Comparison of ENCODE assay signal across 4 worm cellular contexts in the genomic region with DNA sequence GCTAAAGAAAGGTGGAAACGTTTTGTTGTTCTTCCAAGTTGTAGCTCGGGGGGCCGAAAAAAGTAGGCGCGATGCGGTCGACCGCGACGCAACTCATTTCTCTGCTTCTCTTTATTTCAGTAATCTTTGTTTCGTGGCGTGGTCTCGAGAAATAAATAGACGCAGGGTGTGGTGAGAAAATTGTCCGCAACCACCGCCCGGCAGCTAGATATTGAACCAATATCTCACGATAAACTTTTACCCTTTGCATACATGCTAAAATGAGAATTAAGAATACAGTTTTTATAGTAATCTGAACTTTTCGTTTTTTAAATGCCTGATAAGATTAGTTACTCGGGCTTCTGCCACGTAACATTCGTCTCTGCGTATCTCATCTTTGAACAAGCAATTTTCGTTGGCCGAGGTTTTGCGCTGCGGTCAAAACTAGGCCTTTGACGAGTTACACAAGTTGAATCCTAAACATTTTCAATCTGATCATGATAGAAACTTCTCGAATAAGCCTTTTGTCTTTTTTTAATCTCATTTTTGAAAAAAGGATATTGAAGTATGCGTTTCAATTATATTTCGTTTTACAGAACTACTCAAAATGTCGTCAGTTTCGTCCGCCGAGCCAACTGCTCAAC.
TF ChIP-seq lines count a peak whose summit lies in the region.

Gene gyf-1 (plus strand): TSS at position 573 of the 623 bp plus-strand sequence.

TF ChIP-seq in whole organism, L1 larva, 84 proteins besides CTCF, POLR2A, EP300 and RAD21 (continued from another document):
- TF ChIP-seq dpl-1 (GFP tag; optimal IDR thresholded peaks at IDR 0.05; lab: Kevin White, UChicago) (peak in 2 of 3 experiments; percentile 5 to 14), nhr-20 (tag; optimal IDR thresholded peaks at IDR 0.05; lab: Kevin White, UChicago) (peak; percentile 46), vab-15 (tag; optimal IDR thresholded peaks at IDR 0.05; lab: Kevin White, UChicago) (peak; percentile 10), mdl-1 (tag; optimal IDR thresholded peaks at IDR 0.05; lab: Kevin White, UChicago) (peak in 1 of 2 experiments; percentile 55), nhr-71 (tag; optimal IDR thresholded peaks at IDR 0.05; lab: Kevin White, UChicago) (peak; percentile 57), ceh-82 (tag; optimal IDR thresholded peaks at IDR 0.05; lab: Kevin White, UChicago) (peak in 1 of 3 experiments; percentile 53), lin-15B (tag; optimal IDR thresholded peaks at IDR 0.05; lab: Kevin White, UChicago) (peak; percentile 58), F16B12.6 (tag; optimal IDR thresholded peaks at IDR 0.05; lab: Kevin White, UChicago) (peak; percentile 23), tbx-2 (tag; optimal IDR thresholded peaks at IDR 0.05; lab: Kevin White, UChicago) (peak; percentile 24), nhr-47 (tag; optimal IDR thresholded peaks at IDR 0.05; lab: Kevin White, UChicago) (peak; percentile 37), nhr-77 (tag; optimal IDR thresholded peaks at IDR 0.05; lab: Kevin White, UChicago) (peak; percentile 8), Y116A8C.19 (tag; optimal IDR thresholded peaks at IDR 0.05; lab: Kevin White, UChicago; ENCODE audit: borderline replicate concordance) (no peak), efl-1 (optimal IDR thresholded peaks at IDR 0.05; lab: Kevin White, UChicago) (peak; percentile 36 to 38), efl-1 (GFP tag; optimal IDR thresholded peaks at IDR 0.05 in 1 of 2; lab: Kevin White, UChicago) (peak; percentile 13 to 29), ces-1 (GFP tag; optimal IDR thresholded peaks at IDR 0.05; lab: Kevin White, UChicago) (no peak), pag-3 (tag; optimal IDR thresholded peaks at IDR 0.05; lab: Kevin White, UChicago; ENCODE audit: borderline replicate concordance, insufficient read depth) (no peak), tlp-1 (tag; optimal IDR thresholded peaks at IDR 0.05; lab: Kevin White, UChicago) (no peak), lin-14 (GFP tag; optimal IDR thresholded peaks at IDR 0.05; lab: Kevin White, UChicago) (peak; percentile 76), snu-23 (GFP tag; optimal IDR thresholded peaks at IDR 0.05; lab: Kevin White, UChicago) (peak; percentile 39), irx-1 (tag; optimal IDR thresholded peaks at IDR 0.05; lab: Kevin White, UChicago) (no peak), lsy-2 (tag; optimal IDR thresholded peaks at IDR 0.05; lab: Kevin White, UChicago) (peak in 1 of 2 experiments; percentile 51)

TF ChIP-seq in whole organism, L2 larva, 48 proteins besides CTCF, POLR2A, EP300 and RAD21 (continued from another document):
- TF ChIP-seq fos-1 (tag; optimal IDR thresholded peaks at IDR 0.05; lab: Kevin White, UChicago) = peak; percentile 44
- peak; percentile 61 for TF ChIP-seq crh-2 (tag; optimal IDR thresholded peaks at IDR 0.05; lab: Kevin White, UChicago)
- TF ChIP-seq lsy-2 (tag; optimal IDR thresholded peaks at IDR 0.05; lab: Kevin White, UChicago) = peak in 1 of 2 experiments; percentile 51

TF ChIP-seq in whole organism, L4 larva, 104 proteins besides CTCF, POLR2A, EP300 and RAD21 (continued from another document):
- peak; percentile 23 for TF ChIP-seq rbr-2 (tag; optimal IDR thresholded peaks at IDR 0.05; lab: Kevin White, UChicago)
- TF ChIP-seq mes-2 (tag; optimal IDR thresholded peaks at IDR 0.05; lab: Kevin White, UChicago; ENCODE audit: poor library complexity, severe bottlenecking) = peak; percentile 53
- peak in 1 of 2 experiments; percentile 7 for TF ChIP-seq mdl-1 (tag; optimal IDR thresholded peaks at IDR 0.05; lab: Kevin White, UChicago)
- no peak for TF ChIP-seq nhr-237 (tag; optimal IDR thresholded peaks at IDR 0.05; lab: Kevin White, UChicago)
- peak; percentile 56; the same call in 1 of the 2 replicates for TF ChIP-seq hmg-1.1 (GFP tag; IDR thresholded peaks at IDR 0.05; lab: Robert Waterston, UW)
- peak; percentile 19 for TF ChIP-seq ama-1 (optimal IDR thresholded peaks at IDR 0.05; lab: Kevin White, UChicago)
- peak; percentile 29; the same call in 1 of the 2 replicates for TF ChIP-seq dmd-6 (GFP tag; IDR thresholded peaks at IDR 0.05; lab: Robert Waterston, UW)
- TF ChIP-seq nhr-11 (tag; optimal IDR thresholded peaks at IDR 0.05; lab: Kevin White, UChicago) = peak; percentile 39
- peak; percentile 31 for TF ChIP-seq nhr-6 (tag; optimal IDR thresholded peaks at IDR 0.05; lab: Kevin White, UChicago)
- peak in 1 of 2 experiments; percentile 33 for TF ChIP-seq unc-62 (GFP tag; optimal IDR thresholded peaks at IDR 0.05 in 1 of 2; lab: Kevin White, UChicago)
- no peak for TF ChIP-seq unc-62 (tag; optimal IDR thresholded peaks at IDR 0.05; lab: Kevin White, UChicago)
- peak; percentile 34; the same call in 1 of the 2 replicates for TF ChIP-seq vab-7 (GFP tag; IDR thresholded peaks at IDR 0.05; lab: Robert Waterston, UW)
- no peak for TF ChIP-seq daf-8 (GFP tag; IDR thresholded peaks at IDR 0.05; lab: Robert Waterston, UW)
- 0 out of 2 replicates have a peak, but pooled peaks have one; percentile 34 for TF ChIP-seq ctbp-1 (GFP tag; IDR thresholded peaks at IDR 0.05; lab: Robert Waterston, UW)
- peak; percentile 65 for TF ChIP-seq aha-1 (tag; lab: Kevin White, UChicago)
- no peak for TF ChIP-seq nhr-77 (tag; optimal IDR thresholded peaks at IDR 0.05; lab: Kevin White, UChicago)

TF ChIP-seq in whole organism, young adult, 124 proteins besides CTCF, POLR2A, EP300 and RAD21 (continued from another document):
- TF ChIP-seq F52B5.7 (tag; optimal IDR thresholded peaks at IDR 0.05; lab: Kevin White, UChicago) = no peak
- TF ChIP-seq attf-5 (GFP tag; optimal IDR thresholded peaks at IDR 0.05; lab: Kevin White, UChicago) = peak; percentile 80
- no peak for TF ChIP-seq ama-1 (optimal IDR thresholded peaks at IDR 0.05; lab: Kevin White, UChicago)
- no peak for TF ChIP-seq ama-1 (GFP tag; optimal IDR thresholded peaks at IDR 0.05; lab: Kevin White, UChicago)
- no peak for TF ChIP-seq F57A8.1 (GFP tag; optimal IDR thresholded peaks at IDR 0.05; lab: Kevin White, UChicago)
- peak; percentile 13; the same call in 1 of the 2 replicates for TF ChIP-seq mcd-1 (GFP tag; IDR thresholded peaks at IDR 0.05; lab: Robert Waterston, UW)
- no peak for TF ChIP-seq F57C9.4 (tag; optimal IDR thresholded peaks at IDR 0.05; lab: Kevin White, UChicago)
- no peak for TF ChIP-seq F33H1.4 (GFP tag; IDR thresholded peaks at IDR 0.05; lab: Robert Waterston, UW)
- no peak for TF ChIP-seq efl-1 (GFP tag; optimal IDR thresholded peaks at IDR 0.05; lab: Kevin White, UChicago)
- TF ChIP-seq snpc-4 (GFP tag; optimal IDR thresholded peaks at IDR 0.05; lab: Kevin White, UChicago) = no peak
- TF ChIP-seq snpc-4 (tag; optimal IDR thresholded peaks at IDR 0.05; lab: Kevin White, UChicago) = no peak
- TF ChIP-seq madf-8 (GFP tag; conservative IDR thresholded peaks at IDR 0.05; lab: Robert Waterston, UW) = no peak
- no peak for TF ChIP-seq F22D6.2 (tag; optimal IDR thresholded peaks at IDR 0.05; lab: Kevin White, UChicago)
- TF ChIP-seq unc-130 (GFP tag; optimal IDR thresholded peaks at IDR 0.05; lab: Kevin White, UChicago) = no peak
- peak in 1 of 3 experiments; percentile 27 for TF ChIP-seq lin-35 (GFP tag; optimal IDR thresholded peaks at IDR 0.05; lab: Kevin White, UChicago)
- TF ChIP-seq him-1 (tag; optimal IDR thresholded peaks at IDR 0.05; lab: Kevin White, UChicago) = no peak
- TF ChIP-seq nhr-27 (tag; optimal IDR thresholded peaks at IDR 0.05; lab: Kevin White, UChicago) = no peak
- TF ChIP-seq madf-10 (tag; optimal IDR thresholded peaks at IDR 0.05; lab: Kevin White, UChicago) = no peak
- TF ChIP-seq cebp-1 (GFP tag; IDR thresholded peaks at IDR 0.05; lab: Robert Waterston, UW) = no peak
- TF ChIP-seq cebp-1 (tag; optimal IDR thresholded peaks at IDR 0.05; lab: Kevin White, UChicago) = no peak
- no peak for TF ChIP-seq B0336.3 (GFP tag; IDR thresholded peaks at IDR 0.05; lab: Robert Waterston, UW)
- no peak for TF ChIP-seq F39B2.1 (GFP tag; IDR thresholded peaks at IDR 0.05; lab: Robert Waterston, UW)
- TF ChIP-seq C17E4.6 (GFP tag; IDR thresholded peaks at IDR 0.05; lab: Robert Waterston, UW) = no peak
- no peak for TF ChIP-seq mes-4 (tag; optimal IDR thresholded peaks at IDR 0.05; lab: Kevin White, UChicago)
- peak; percentile 81 for TF ChIP-seq hmg-1.2 (GFP tag; IDR thresholded peaks at IDR 0.05; lab: Robert Waterston, UW)
- TF ChIP-seq ceh-79 (tag; optimal IDR thresholded peaks at IDR 0.05; lab: Kevin White, UChicago) = no peak
- TF ChIP-seq zfh-2 (GFP tag; conservative IDR thresholded peaks at IDR 0.05; lab: Robert Waterston, UW) = peak; percentile 68; the same call in 1 of the 2 replicates
- peak; percentile 56; the same call in 1 of the 2 replicates for TF ChIP-seq madf-3 (GFP tag; IDR thresholded peaks at IDR 0.05; lab: Robert Waterston, UW)
- no peak for TF ChIP-seq lin-54 (GFP tag; optimal IDR thresholded peaks at IDR 0.05; lab: Kevin White, UChicago)
- TF ChIP-seq dox-1 (GFP tag; IDR thresholded peaks at IDR 0.05; lab: Robert Waterston, UW) = peak; percentile 57; the same call in 1 of the 2 replicates
- TF ChIP-seq nhr-90 (tag; optimal IDR thresholded peaks at IDR 0.05; lab: Kevin White, UChicago) = no peak
- TF ChIP-seq athp-1 (tag; optimal IDR thresholded peaks at IDR 0.05; lab: Kevin White, UChicago) = no peak
- TF ChIP-seq Y79H2A.3 (GFP tag; conservative IDR thresholded peaks at IDR 0.05; lab: Robert Waterston, UW) = no peak
- no peak for TF ChIP-seq Y95B8A.8 (GFP tag; IDR thresholded peaks at IDR 0.05; lab: Robert Waterston, UW)
- no peak for TF ChIP-seq repo-1 (tag; optimal IDR thresholded peaks at IDR 0.05; lab: Kevin White, UChicago)
- no peak for TF ChIP-seq chd-7 (tag; optimal IDR thresholded peaks at IDR 0.05; lab: Kevin White, UChicago)
- TF ChIP-seq nhr-120 (GFP tag; IDR thresholded peaks at IDR 0.05; lab: Robert Waterston, UW) = no peak
- TF ChIP-seq ceh-27 (GFP tag; optimal IDR thresholded peaks at IDR 0.05; lab: Kevin White, UChicago) = peak; percentile 39
- TF ChIP-seq ccch-3 (GFP tag; optimal IDR thresholded peaks at IDR 0.05; lab: Kevin White, UChicago) = no peak
- TF ChIP-seq hlh-26 (GFP tag; conservative IDR thresholded peaks at IDR 0.05; lab: Robert Waterston, UW) = no peak
- TF ChIP-seq aptf-2 (GFP tag; conservative IDR thresholded peaks at IDR 0.05; lab: Robert Waterston, UW) = no peak
- TF ChIP-seq tbp1 (GFP tag; optimal IDR thresholded peaks at IDR 0.05; lab: Kevin White, UChicago) = no peak
- TF ChIP-seq rec-8 (tag; optimal IDR thresholded peaks at IDR 0.05; lab: Kevin White, UChicago) = no peak
- no peak for TF ChIP-seq T26A5.8 (tag; optimal IDR thresholded peaks at IDR 0.05; lab: Kevin White, UChicago)
- no peak for TF ChIP-seq madf-6 (GFP tag; IDR thresholded peaks at IDR 0.05; lab: Robert Waterston, UW)
- TF ChIP-seq xnd-1 (tag; optimal IDR thresholded peaks at IDR 0.05; lab: Kevin White, UChicago) = no peak
- TF ChIP-seq Y53G8AR.9 (GFP tag; conservative IDR thresholded peaks at IDR 0.05; lab: Robert Waterston, UW) = no peak
- no peak for TF ChIP-seq ets-4 (GFP tag; optimal IDR thresholded peaks at IDR 0.05; lab: Kevin White, UChicago)
- TF ChIP-seq tlf-1 (GFP tag; optimal IDR thresholded peaks at IDR 0.05; lab: Kevin White, UChicago) = no peak
- TF ChIP-seq nfya-1 (tag; optimal IDR thresholded peaks at IDR 0.05; lab: Kevin White, UChicago; ENCODE audit: borderline replicate concordance, insufficient read depth) = no peak
- no peak for TF ChIP-seq nhr-179 (tag; optimal IDR thresholded peaks at IDR 0.05; lab: Kevin White, UChicago)
- no peak for TF ChIP-seq ztf-26 (tag; optimal IDR thresholded peaks at IDR 0.05; lab: Kevin White, UChicago)
- TF ChIP-seq let-607 (tag; optimal IDR thresholded peaks at IDR 0.05; lab: Kevin White, UChicago) = peak in 1 of 2 experiments; percentile 34
- no peak for TF ChIP-seq lir-1 (GFP tag; conservative IDR thresholded peaks at IDR 0.05; lab: Robert Waterston, UW)
- TF ChIP-seq lag-1 (GFP tag; IDR thresholded peaks at IDR 0.05; lab: Robert Waterston, UW) = no peak
- no peak for TF ChIP-seq dpl-1 (GFP tag; optimal IDR thresholded peaks at IDR 0.05; lab: Kevin White, UChicago)
- no peak for TF ChIP-seq mel-28 (tag; optimal IDR thresholded peaks at IDR 0.05; lab: Kevin White, UChicago; ENCODE audit: borderline replicate concordance)
- no peak for TF ChIP-seq snpc-1.3 (tag; optimal IDR thresholded peaks at IDR 0.05; lab: Kevin White, UChicago; ENCODE audit: insufficient read depth)
- TF ChIP-seq bed-1 (GFP tag; IDR thresholded peaks at IDR 0.05; lab: Robert Waterston, UW) = no peak
- peak; percentile 3 for TF ChIP-seq ZK185.1 (tag; optimal IDR thresholded peaks at IDR 0.05; lab: Kevin White, UChicago; ENCODE audit: poor library complexity, severe bottlenecking)
